Worm (Caenorhabditis elegans) whole organism, L3 larva: Measurements from ENCODE around the gene pdzd-8.
A peak's percentile ranks its signal among the peaks of the same experiment; 100 is the strongest.

ENCODE experiments used
- R02D3.7 ChIP-seq: fragments of 150-350 bp; optimal IDR thresholded peaks from 2 replicates; lab custom pipeline; 2014; ENCODE audit warnings: missing biosample characterization, missing genetic modification characterization
- ZK546.5 ChIP-seq: sonication (generic microtip); optimal IDR thresholded peaks from 2 replicates; lab custom pipeline; 2017; ENCODE audit warnings: missing biosample characterization, missing genetic modification characterization
- aly-2 ChIP-seq: fragments of 150-350 bp; optimal IDR thresholded peaks from 2 replicates; lab custom pipeline; 2014; ENCODE audit warnings: missing biosample characterization, missing genetic modification characterization
- ama-1 ChIP-seq: fragments of 150-350 bp; optimal IDR thresholded peaks from 2 replicates; lab custom pipeline; 2018
- ceh-16 ChIP-seq: sonication (generic microtip); optimal IDR thresholded peaks from 2 replicates; lab custom pipeline; 2017; ENCODE audit warnings: missing biosample characterization, missing genetic modification characterization
- ceh-28 ChIP-seq: fragments of 150-350 bp; optimal IDR thresholded peaks from 2 replicates; lab custom pipeline; 2014; ENCODE audit warnings: missing biosample characterization, missing genetic modification reagents, missing genetic modification characterization
- ceh-82 ChIP-seq: fragments of 150-350 bp; optimal IDR thresholded peaks from 2 replicates; lab custom pipeline; 2014; ENCODE audit warnings: missing biosample characterization, missing genetic modification characterization
- ceh-9 ChIP-seq: sonication (generic microtip); optimal IDR thresholded peaks from 2 replicates; lab custom pipeline; 2018; ENCODE audit warnings: missing biosample characterization, missing genetic modification characterization
- daf-12 ChIP-seq: fragments of 150-350 bp; optimal IDR thresholded peaks from 2 replicates; lab custom pipeline; 2014; ENCODE audit warnings: missing biosample characterization, missing genetic modification reagents, missing genetic modification characterization
- egl-27 ChIP-seq: sonication (generic microtip); optimal IDR thresholded peaks from 4 replicates; lab custom pipeline; 2017; ENCODE audit warnings: missing biosample characterization, missing genetic modification reagents, missing genetic modification characterization
- egl-5 ChIP-seq: fragments of 150-350 bp; optimal IDR thresholded peaks from 2 replicates; lab custom pipeline; 2017; ENCODE audit warnings: missing biosample characterization, missing genetic modification reagents, missing genetic modification characterization, inconsistent platforms
- elt-1 ChIP-seq: fragments of 150-350 bp; optimal IDR thresholded peaks from 2 replicates; lab custom pipeline; 2014; ENCODE audit warnings: missing biosample characterization, missing genetic modification characterization
- elt-2 ChIP-seq: sonication (generic microtip); optimal IDR thresholded peaks from 2 replicates; lab custom pipeline; 2016; ENCODE audit warnings: missing genetic modification reagents, mild to moderate bottlenecking, missing genetic modification characterization, missing compliant biosample characterization
- elt-3 ChIP-seq, 3 experiments: fragments of 150-350 bp in 1 of 3; sonication (generic microtip) in 2 of 3; optimal IDR thresholded peaks; 2 replicates in 2 of 3; 4 replicates in 1 of 3; lab custom pipeline; 2014 to 2017; ENCODE audit warnings: missing biosample characterization in 3 of 3, missing genetic modification characterization in 3 of 3
- eor-1 ChIP-seq, 2 experiments: fragments of 150-350 bp; optimal IDR thresholded peaks; 2 replicates each; lab custom pipeline; 2014 to 2018; ENCODE audit warnings: missing biosample characterization in 2 of 2, missing genetic modification characterization in 2 of 2
- fkh-2 ChIP-seq: fragments of 150-350 bp; optimal IDR thresholded peaks from 2 replicates; lab custom pipeline; 2014; ENCODE audit warnings: missing biosample characterization, missing genetic modification reagents, missing genetic modification characterization
- fos-1 ChIP-seq: fragments of 150-350 bp; optimal IDR thresholded peaks from 2 replicates; lab custom pipeline; 2014; ENCODE audit warnings: missing biosample characterization, missing genetic modification characterization
- hmg-11 ChIP-seq: sonication (generic microtip); optimal IDR thresholded peaks from 2 replicates; lab custom pipeline; 2016; ENCODE audit warnings: missing genetic modification characterization, missing compliant biosample characterization
- jun-1 ChIP-seq: fragments of 150-350 bp; optimal IDR thresholded peaks from 2 replicates; lab custom pipeline; 2014; ENCODE audit warnings: missing biosample characterization, missing genetic modification reagents, missing genetic modification characterization
- lin-15B ChIP-seq: fragments of 150-350 bp; optimal IDR thresholded peaks from 2 replicates; lab custom pipeline; 2014; ENCODE audit warnings: missing biosample characterization, missing genetic modification characterization
- lin-39 ChIP-seq: fragments of 150-350 bp; optimal IDR thresholded peaks from 2 replicates; lab custom pipeline; 2018; ENCODE audit warnings: missing biosample characterization, missing genetic modification reagents, missing genetic modification characterization
- lsy-12 ChIP-seq: sonication (generic microtip); optimal IDR thresholded peaks from 2 replicates; lab custom pipeline; 2016; ENCODE audit warnings: mild to moderate bottlenecking, missing genetic modification characterization, missing compliant biosample characterization
- mdl-1 ChIP-seq: fragments of 150-350 bp; optimal IDR thresholded peaks from 2 replicates; lab custom pipeline; 2014; ENCODE audit warnings: missing biosample characterization, missing genetic modification characterization
- mml-1 ChIP-seq: fragments of 150-350 bp; sonication (generic microtip); optimal IDR thresholded peaks from 3 replicates; lab custom pipeline; 2014; ENCODE audit warnings: missing biosample characterization, missing genetic modification characterization
- nfya-1 ChIP-seq: sonication (generic microtip); optimal IDR thresholded peaks from 2 replicates; lab custom pipeline; 2017; ENCODE audit warnings: missing genetic modification characterization, mild to moderate bottlenecking, missing compliant biosample characterization, antibody characterized with exemption, moderate library complexity; ENCODE audit not compliant: insufficient read depth
- nhr-11 ChIP-seq: fragments of 150-350 bp; optimal IDR thresholded peaks from 2 replicates; lab custom pipeline; 2014; ENCODE audit warnings: missing biosample characterization, missing genetic modification characterization
- nhr-23 ChIP-seq: fragments of 150-350 bp; optimal IDR thresholded peaks from 2 replicates; lab custom pipeline; 2014; ENCODE audit warnings: missing biosample characterization, missing genetic modification reagents, missing genetic modification characterization
- nhr-237 ChIP-seq: fragments of 150-350 bp; optimal IDR thresholded peaks from 2 replicates; lab custom pipeline; 2014; ENCODE audit warnings: missing biosample characterization, missing genetic modification characterization
- nhr-25 ChIP-seq: sonication (generic microtip); optimal IDR thresholded peaks from 2 replicates; lab custom pipeline; 2017; ENCODE audit warnings: missing biosample characterization, missing genetic modification characterization
- nhr-43 ChIP-seq: sonication (generic microtip); optimal IDR thresholded peaks from 2 replicates; lab custom pipeline; 2016; ENCODE audit warnings: mild to moderate bottlenecking, missing genetic modification characterization, missing compliant biosample characterization; ENCODE audit not compliant: poor library complexity, severe bottlenecking
- nhr-67 ChIP-seq: fragments of 150-350 bp; optimal IDR thresholded peaks from 2 replicates; lab custom pipeline; 2014; ENCODE audit warnings: missing biosample characterization, missing genetic modification characterization
- nhr-76 ChIP-seq: fragments of 150-350 bp; sonication (generic microtip); optimal IDR thresholded peaks from 5 replicates; lab custom pipeline; 2014; ENCODE audit warnings: missing biosample characterization, missing genetic modification characterization
- nhr-77 ChIP-seq: fragments of 150-350 bp; optimal IDR thresholded peaks from 2 replicates; lab custom pipeline; 2014; ENCODE audit warnings: missing biosample characterization, missing genetic modification characterization
- pha-4 ChIP-seq: fragments of 150-350 bp; optimal IDR thresholded peaks from 2 replicates; lab custom pipeline; 2014; ENCODE audit warnings: missing biosample characterization, missing genetic modification reagents, missing genetic modification characterization
- pqm-1 ChIP-seq: fragments of 150-350 bp; optimal IDR thresholded peaks from 2 replicates; lab custom pipeline; 2017; ENCODE audit warnings: missing biosample characterization, missing genetic modification characterization, inconsistent platforms
- sea-2 ChIP-seq: fragments of 150-350 bp; sonication (generic microtip); optimal IDR thresholded peaks from 4 replicates; lab custom pipeline; 2014; ENCODE audit warnings: missing biosample characterization, missing genetic modification reagents, missing genetic modification characterization
- skn-1 ChIP-seq: fragments of 150-350 bp; optimal IDR thresholded peaks from 2 replicates; lab custom pipeline; 2014; ENCODE audit warnings: missing biosample characterization, missing genetic modification characterization
- snpc-4 ChIP-seq: fragments of 150-350 bp; optimal IDR thresholded peaks from 2 replicates; lab custom pipeline; 2014; ENCODE audit warnings: missing biosample characterization, missing genetic modification characterization
- tbx-2 ChIP-seq: sonication (generic microtip); optimal IDR thresholded peaks from 2 replicates; lab custom pipeline; 2016; ENCODE audit warnings: mild to moderate bottlenecking, missing genetic modification characterization, missing compliant biosample characterization
- unc-39 ChIP-seq: sonication (generic microtip); optimal IDR thresholded peaks from 4 replicates; lab custom pipeline; 2017; ENCODE audit warnings: missing biosample characterization, missing genetic modification characterization
- zag-1 ChIP-seq: fragments of 150-350 bp; optimal IDR thresholded peaks from 2 replicates; lab custom pipeline; 2014; ENCODE audit warnings: missing biosample characterization, missing genetic modification characterization
- ztf-11 ChIP-seq: fragments of 150-350 bp; optimal IDR thresholded peaks from 2 replicates; lab custom pipeline; 2014; ENCODE audit warnings: missing biosample characterization, missing genetic modification characterization
- ztf-4 ChIP-seq: fragments of 150-350 bp; optimal IDR thresholded peaks from 2 replicates; lab custom pipeline; 2014; ENCODE audit warnings: missing biosample characterization, missing genetic modification characterization

Gene pdzd-8

DNA sequence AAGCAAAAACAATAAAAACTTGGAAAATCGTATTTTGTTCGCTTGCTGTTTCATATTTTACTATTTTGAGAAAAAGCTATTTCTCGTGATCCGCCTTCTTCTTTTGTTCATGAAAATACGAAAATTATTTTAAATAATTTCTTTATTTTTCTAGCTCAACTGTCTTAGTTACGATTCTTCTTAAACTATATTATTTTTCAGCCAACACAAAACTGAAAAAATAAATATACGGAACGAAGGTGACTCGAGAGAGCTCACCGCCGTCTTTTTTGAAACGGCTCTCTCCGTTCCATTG lies at the start of gene pdzd-8:
pdzd-8 (plus strand) TSS at position 196 of the 295 bp plus-strand sequence.
- no peak for TF ChIP-seq mml-1 (tag; lab: Kevin White, UChicago)
- TF ChIP-seq egl-5 (tag; lab: Kevin White, UChicago): no peak

- TF ChIP-seq ceh-16 (tag; lab: Kevin White, UChicago) (no peak), lin-15B (tag; lab: Kevin White, UChicago) (peak; percentile 28), aly-2 (tag; lab: Kevin White, UChicago) (no peak), daf-12 (no peak), nhr-23 (tag; lab: Kevin White, UChicago) (peak; percentile 38), nfya-1 (tag; lab: Kevin White, UChicago) (peak; percentile 42), sea-2 (no peak), lsy-12 (tag; lab: Kevin White, UChicago) (no peak), zag-1 (tag; lab: Kevin White, UChicago) (no peak), ceh-82 (tag; lab: Kevin White, UChicago) (no peak), jun-1 (tag; lab: Kevin White, UChicago) (no peak), R02D3.7 (tag; lab: Kevin White, UChicago) (peak; percentile 12), pha-4 (tag; lab: Kevin White, UChicago) (peak; percentile 44), ZK546.5 (tag; lab: Kevin White, UChicago) (no peak), ceh-9 (tag; lab: Kevin White, UChicago) (no peak)
These were observed 49.3 kb upstream of the pdzd-8 start, which contains the start of the genes D1046.2 and cfim-2 for ce11 chrIV:8925990-8926389. D1046.2 (minus strand) TSS chrIV:8926067. cfim-2 (plus strand) TSS chrIV:8926324.

ce11 chrIV:8926511-8926910 lies 48.8 kb upstream of the pdzd-8 start:
- TF ChIP-seq jun-1 (tag; lab: Kevin White, UChicago) (no peak), ztf-11 (tag; lab: Kevin White, UChicago) (no peak), nhr-77 (no peak), nhr-76 (tag; lab: Kevin White, UChicago) (no peak), aly-2 (tag; lab: Kevin White, UChicago) (no peak), skn-1 (tag; lab: Kevin White, UChicago) (no peak), tbx-2 (tag; lab: Kevin White, UChicago) (no peak), fos-1 (no peak), ceh-9 (tag; lab: Kevin White, UChicago) (no peak), ceh-16 (tag; lab: Kevin White, UChicago) (no peak), elt-2 (tag; lab: Kevin White, UChicago) (no peak), hmg-11 (tag; lab: Kevin White, UChicago) (no peak), nhr-11 (tag; lab: Kevin White, UChicago) (no peak), fkh-2 (tag; lab: Kevin White, UChicago) (no peak)

- TF ChIP-seq fos-1: no peak
- peak; percentile 20 for TF ChIP-seq skn-1 (tag; lab: Kevin White, UChicago)
- no peak for TF ChIP-seq ZK546.5 (tag; lab: Kevin White, UChicago)
- no peak for TF ChIP-seq fkh-2 (tag; lab: Kevin White, UChicago)
- no peak for TF ChIP-seq ztf-11 (tag; lab: Kevin White, UChicago)
- no peak for TF ChIP-seq ceh-16 (tag; lab: Kevin White, UChicago)
- no peak for TF ChIP-seq egl-27
- no peak for TF ChIP-seq nhr-67
- TF ChIP-seq aly-2 (tag; lab: Kevin White, UChicago): no peak
- no peak for TF ChIP-seq sea-2
- peak; percentile 28 for TF ChIP-seq pqm-1 (tag; lab: Kevin White, UChicago)
- peak; percentile 73 for TF ChIP-seq nhr-23 (tag; lab: Kevin White, UChicago)
- peak; percentile 36 for TF ChIP-seq egl-5 (tag; lab: Kevin White, UChicago)
- peak; percentile 92 for TF ChIP-seq lin-39 (tag; lab: Kevin White, UChicago)
- TF ChIP-seq tbx-2 (tag; lab: Kevin White, UChicago): peak; percentile 58
- TF ChIP-seq elt-2 (tag; lab: Kevin White, UChicago): peak; percentile 72
- no peak for TF ChIP-seq nhr-76 (tag; lab: Kevin White, UChicago)
- peak; percentile 67 for TF ChIP-seq ceh-28 (tag; lab: Kevin White, UChicago)
- TF ChIP-seq hmg-11 (tag; lab: Kevin White, UChicago): peak; percentile 95
- no peak for TF ChIP-seq nhr-11 (tag; lab: Kevin White, UChicago)
- no peak for TF ChIP-seq ceh-82 (tag; lab: Kevin White, UChicago)
- TF ChIP-seq ceh-9 (tag; lab: Kevin White, UChicago): no peak
- TF ChIP-seq eor-1 (tag; optimal IDR thresholded peaks at IDR 0.05; lab: Kevin White, UChicago): no peak
- TF ChIP-seq ama-1 (lab: Kevin White, UChicago): peak; percentile 86
- peak; percentile 67 for TF ChIP-seq nfya-1 (tag; lab: Kevin White, UChicago)
- TF ChIP-seq nhr-77: no peak
- peak; percentile 78 for TF ChIP-seq pha-4 (tag; lab: Kevin White, UChicago)
- TF ChIP-seq nhr-237: no peak
- TF ChIP-seq unc-39: no peak
- TF ChIP-seq jun-1 (tag; lab: Kevin White, UChicago): peak; percentile 51
- TF ChIP-seq mdl-1 (tag; lab: Kevin White, UChicago): no peak
- no peak for TF ChIP-seq mml-1 (tag; lab: Kevin White, UChicago)
- TF ChIP-seq lsy-12 (tag; lab: Kevin White, UChicago): peak; percentile 73
- TF ChIP-seq lin-15B (tag; lab: Kevin White, UChicago): peak; percentile 35
- no peak for TF ChIP-seq snpc-4 (tag; lab: Kevin White, UChicago)
- TF ChIP-seq nhr-25 (tag; lab: Kevin White, UChicago): peak; percentile 81
- no peak for TF ChIP-seq zag-1 (tag; lab: Kevin White, UChicago)
- peak; percentile 83 for TF ChIP-seq nhr-43 (tag; lab: Kevin White, UChicago)
- TF ChIP-seq elt-1 (tag; lab: Kevin White, UChicago): no peak
- peak in 1 of 3 experiments; percentile 2 for TF ChIP-seq elt-3 (tag; optimal IDR thresholded peaks at IDR 0.05; lab: Kevin White, UChicago)
- TF ChIP-seq ztf-4 (tag; lab: Kevin White, UChicago): peak; percentile 57
These were observed 48.2 kb upstream of the pdzd-8 start for ce11 chrIV:8927093-8927492.
